Fruit fly (Drosophila melanogaster) whole organism, embryonic: ENCODE data around the gene nmo.

ENCODE experiments used
- Awh ChIP-seq: fragments of 200-800 bp; sonication (Bioruptor generic); IDR thresholded peaks from 2 replicates; pipeline ENCODE4, ENCODE4 v1.3.6; 2022; ENCODE audit warnings: missing biosample characterization, missing genetic modification characterization
- B-H1 ChIP-seq: fragments of 200-800 bp; sonication (Bioruptor generic); IDR thresholded peaks from 3 replicates; pipeline ENCODE4 v1.3.6; 2022; ENCODE audit warnings: missing biosample characterization, missing genetic modification characterization
- Bdp1 ChIP-seq: fragments of 200-800 bp; sonication (Bioruptor generic); optimal IDR thresholded peaks from 3 replicates; lab custom pipeline; 2016; ENCODE audit warnings: missing biosample characterization, missing genetic modification characterization
- Bgb ChIP-seq: fragments of 200-800 bp; sonication (Bioruptor generic); IDR thresholded peaks from 2 replicates; pipeline ENCODE4 v1.3.6; 2022; ENCODE audit warnings: missing biosample characterization, missing genetic modification characterization; ENCODE audit not compliant: partially characterized antibody
- C15 ChIP-seq: fragments of 200-800 bp; sonication (Bioruptor generic); IDR thresholded peaks from 3 replicates; pipeline ENCODE4 v1.3.6; 2022; ENCODE audit warnings: missing biosample characterization, missing genetic modification characterization
- CG10543 ChIP-seq: fragments of 200-800 bp; sonication (Bioruptor generic); optimal IDR thresholded peaks from 3 replicates; lab custom pipeline; 2017; ENCODE audit warnings: missing biosample characterization, mild to moderate bottlenecking, missing genetic modification characterization, moderate library complexity
- CG11085 ChIP-seq: fragments of 200-800 bp; sonication (Bioruptor generic); IDR thresholded peaks from 2 replicates; pipeline ENCODE4 v1.3.6; 2022; ENCODE audit warnings: missing biosample characterization, missing genetic modification characterization
- CG12155 ChIP-seq: fragments of 200-800 bp; sonication (Bioruptor generic); optimal IDR thresholded peaks from 3 replicates; lab custom pipeline; 2016; ENCODE audit warnings: missing biosample characterization, missing genetic modification characterization
- CG13624 ChIP-seq: fragments of 200-800 bp; sonication (Bioruptor generic); optimal IDR thresholded peaks from 2 replicates; lab custom pipeline; 2016; ENCODE audit warnings: missing biosample characterization, missing genetic modification characterization
- CG14014 ChIP-seq: fragments of 200-800 bp; sonication (Bioruptor generic); IDR thresholded peaks from 2 replicates; pipeline ENCODE4 v1.3.6; 2022; ENCODE audit warnings: missing biosample characterization, missing genetic modification characterization
- CG18599 ChIP-seq: fragments of 200-800 bp; sonication (Bioruptor generic); optimal IDR thresholded peaks from 3 replicates; lab custom pipeline; 2017; ENCODE audit warnings: missing biosample characterization, missing genetic modification characterization, mild to moderate bottlenecking, moderate library complexity, missing genetic modification reagents
- CG2120 ChIP-seq: fragments of 200-800 bp; sonication (Bioruptor generic); optimal IDR thresholded peaks from 3 replicates; lab custom pipeline; 2016; ENCODE audit warnings: missing biosample characterization, missing genetic modification characterization
- CG2678 ChIP-seq: fragments of 200-800 bp; sonication (Bioruptor generic); optimal IDR thresholded peaks from 3 replicates; lab custom pipeline; 2019; ENCODE audit warnings: missing biosample characterization, mild to moderate bottlenecking, missing genetic modification characterization, moderate library complexity
- CG2712 ChIP-seq: fragments of 200-800 bp; optimal IDR thresholded peaks from 3 replicates; lab custom pipeline; 2019; ENCODE audit warnings: missing biosample characterization, mild to moderate bottlenecking, missing genetic modification characterization, moderate library complexity
- CG3163 ChIP-seq: fragments of 200-800 bp; sonication (Bioruptor generic); optimal IDR thresholded peaks from 3 replicates; lab custom pipeline; 2016; ENCODE audit warnings: missing biosample characterization, missing genetic modification characterization
- CG43689 ChIP-seq: fragments of 200-800 bp; sonication (Bioruptor generic); IDR thresholded peaks from 2 replicates; pipeline ENCODE4 v1.3.6; 2022; ENCODE audit warnings: missing biosample characterization, missing genetic modification characterization
- CG6791 ChIP-seq: fragments of 200-800 bp; sonication (Bioruptor generic); IDR thresholded peaks from 3 replicates; pipeline ENCODE4 v1.3.6; 2022; ENCODE audit warnings: missing biosample characterization, missing genetic modification characterization; ENCODE audit not compliant: partially characterized antibody
- CG7357 ChIP-seq: fragments of 200-800 bp; sonication (Bioruptor generic); IDR thresholded peaks from 3 replicates; pipeline ENCODE4 v1.3.6; 2022; ENCODE audit warnings: missing biosample characterization, missing genetic modification characterization
- CG7372 ChIP-seq: fragments of 200-800 bp; sonication (Bioruptor generic); IDR thresholded peaks from 2 replicates; pipeline ENCODE4 v1.3.6; 2022; ENCODE audit warnings: missing biosample characterization, missing genetic modification characterization
- CG7745 ChIP-seq: fragments of 200-800 bp; sonication (Bioruptor generic); optimal IDR thresholded peaks from 2 replicates; lab custom pipeline; 2018; ENCODE audit warnings: missing biosample characterization, mild to moderate bottlenecking, missing genetic modification characterization, moderate library complexity
- CrebB ChIP-seq: fragments of 200-800 bp; sonication (Bioruptor generic); optimal IDR thresholded peaks from 3 replicates; lab custom pipeline; 2018; ENCODE audit warnings: missing biosample characterization, mild to moderate bottlenecking, missing genetic modification characterization
- HHEX ChIP-seq: fragments of 200-800 bp; sonication (Bioruptor generic); optimal IDR thresholded peaks from 3 replicates; lab custom pipeline; 2017; ENCODE audit warnings: missing biosample characterization, mild to moderate bottlenecking, missing genetic modification characterization, missing genetic modification reagents
- HmgZ ChIP-seq: fragments of 200-800 bp; sonication (Bioruptor generic); optimal IDR thresholded peaks from 2 replicates; lab custom pipeline; 2018; ENCODE audit warnings: missing biosample characterization, mild to moderate bottlenecking, missing genetic modification characterization
- Med ChIP-seq: fragments of 200-800 bp; sonication (Bioruptor generic); peaks from one replicate; lab custom pipeline; 2016; ENCODE audit warnings: missing biosample characterization, missing genetic modification characterization, mild to moderate bottlenecking, inconsistent platforms, moderate library complexity
- NFAT ChIP-seq: fragments of 200-800 bp; sonication (Bioruptor generic); IDR thresholded peaks from 2 replicates; pipeline ENCODE4 v1.3.6; 2022; ENCODE audit warnings: missing biosample characterization, missing genetic modification characterization
- NK7.1 ChIP-seq: fragments of 200-800 bp; sonication (Bioruptor generic); optimal IDR thresholded peaks from 3 replicates; lab custom pipeline; 2016; ENCODE audit warnings: missing biosample characterization, missing genetic modification characterization
- Nf-YB ChIP-seq: fragments of 200-800 bp; sonication (Bioruptor generic); optimal IDR thresholded peaks from 3 replicates; lab custom pipeline; 2019; ENCODE audit warnings: missing biosample characterization, mild to moderate bottlenecking, missing genetic modification characterization, moderate library complexity
- Opbp ChIP-seq: fragments of 200-800 bp; sonication (Bioruptor generic); IDR thresholded peaks from 3 replicates; pipeline ENCODE4 v1.3.6; 2022; ENCODE audit warnings: missing biosample characterization, missing genetic modification characterization; ENCODE audit not compliant: partially characterized antibody
- Ptx1 ChIP-seq: fragments of 200-800 bp; sonication (Bioruptor generic); IDR thresholded peaks from 2 replicates; pipeline ENCODE4 v1.3.6; 2022; ENCODE audit warnings: missing biosample characterization, missing genetic modification characterization
- Scr ChIP-seq: fragments of 200-800 bp; sonication (Bioruptor generic); IDR thresholded peaks from 2 replicates; pipeline ENCODE4 v1.3.6; 2022; ENCODE audit warnings: missing biosample characterization, missing genetic modification characterization; ENCODE audit not compliant: partially characterized antibody
- Vsx1 ChIP-seq: fragments of 200-800 bp; sonication (Bioruptor generic); optimal IDR thresholded peaks from 2 replicates; lab custom pipeline; 2017; ENCODE audit warnings: missing biosample characterization, mild to moderate bottlenecking, missing genetic modification characterization, missing genetic modification reagents
- YL-1 ChIP-seq: fragments of 200-800 bp; sonication (Bioruptor generic); optimal IDR thresholded peaks from 3 replicates; lab custom pipeline; 2017; ENCODE audit warnings: missing biosample characterization, mild to moderate bottlenecking, missing genetic modification characterization
- ato ChIP-seq: fragments of 200-800 bp; sonication (Bioruptor generic); IDR thresholded peaks from 2 replicates; pipeline ENCODE4 v1.3.6; 2022; ENCODE audit warnings: missing biosample characterization, missing genetic modification characterization; ENCODE audit not compliant: partially characterized antibody
- corto ChIP-seq: fragments of 200-800 bp; sonication (Bioruptor generic); optimal IDR thresholded peaks from 2 replicates; lab custom pipeline; 2016; ENCODE audit warnings: missing biosample characterization, mild to moderate bottlenecking, missing genetic modification characterization, moderate library complexity
- crol ChIP-seq: fragments of 200-800 bp; sonication (Bioruptor generic); IDR thresholded peaks from 2 replicates; pipeline ENCODE4 v1.3.6; 2022; ENCODE audit warnings: missing biosample characterization, missing genetic modification characterization
- dysf ChIP-seq: fragments of 200-800 bp; sonication (Bioruptor generic); IDR thresholded peaks from 3 replicates; pipeline ENCODE4 v1.3.6; 2022; ENCODE audit warnings: missing biosample characterization, missing genetic modification characterization
- exex ChIP-seq: fragments of 200-800 bp; sonication (Bioruptor generic); optimal IDR thresholded peaks from 4 replicates; lab custom pipeline; 2018; ENCODE audit warnings: missing biosample characterization, mild to moderate bottlenecking, missing genetic modification characterization, moderate library complexity
- fu2 ChIP-seq: fragments of 200-800 bp; sonication (Bioruptor generic); optimal IDR thresholded peaks from 2 replicates; lab custom pipeline; 2016; ENCODE audit warnings: missing biosample characterization, missing genetic modification characterization
- gem ChIP-seq: fragments of 200-800 bp; sonication (Bioruptor generic); optimal IDR thresholded peaks from 2 replicates; lab custom pipeline; 2019; ENCODE audit warnings: missing biosample characterization, mild to moderate bottlenecking, missing genetic modification characterization, moderate library complexity
- gro ChIP-seq: fragments of 200-800 bp; sonication (Bioruptor generic); optimal IDR thresholded peaks from 2 replicates; lab custom pipeline; 2016; ENCODE audit warnings: missing biosample characterization, missing genetic modification characterization
- knrl ChIP-seq: fragments of 200-800 bp; sonication (Bioruptor generic); IDR thresholded peaks from 3 replicates; pipeline ENCODE4 v1.3.6; 2022; ENCODE audit warnings: missing biosample characterization, missing genetic modification characterization; ENCODE audit not compliant: partially characterized antibody
- nerfin-1 ChIP-seq: fragments of 200-800 bp; sonication (Bioruptor generic); optimal IDR thresholded peaks from 3 replicates; lab custom pipeline; 2019; ENCODE audit warnings: missing biosample characterization, mild to moderate bottlenecking, missing genetic modification characterization, moderate library complexity
- nom ChIP-seq: fragments of 200-800 bp; sonication (Bioruptor generic); optimal IDR thresholded peaks from 2 replicates; lab custom pipeline; 2017; ENCODE audit warnings: missing biosample characterization, missing genetic modification characterization, mild to moderate bottlenecking, moderate library complexity, missing genetic modification reagents
- rib ChIP-seq: fragments of 200-800 bp; sonication (Bioruptor generic); IDR thresholded peaks from 2 replicates; pipeline ENCODE4 v1.3.6; 2022; ENCODE audit warnings: missing biosample characterization, missing genetic modification characterization
- sd ChIP-seq: fragments of 200-800 bp; sonication (Bioruptor generic); optimal IDR thresholded peaks from 3 replicates; lab custom pipeline; 2018; ENCODE audit warnings: missing biosample characterization, mild to moderate bottlenecking, missing genetic modification characterization, moderate library complexity
- slou ChIP-seq: fragments of 200-800 bp; sonication (Bioruptor generic); optimal IDR thresholded peaks from 3 replicates; lab custom pipeline; 2016; ENCODE audit warnings: missing biosample characterization, missing genetic modification characterization
- sug ChIP-seq: fragments of 200-800 bp; optimal IDR thresholded peaks from 2 replicates; lab custom pipeline; 2019; ENCODE audit warnings: missing biosample characterization, mild to moderate bottlenecking, missing genetic modification characterization, moderate library complexity
- yki ChIP-seq: fragments of >200 bp; optimal IDR thresholded peaks from 3 replicates; lab custom pipeline; 2018
- zen2 ChIP-seq: fragments of 200-800 bp; sonication (Bioruptor generic); IDR thresholded peaks from 3 replicates; pipeline ENCODE4 v1.3.6; 2022; ENCODE audit warnings: missing biosample characterization, missing genetic modification characterization; ENCODE audit not compliant: partially characterized antibody

The nmo gene

DNA sequence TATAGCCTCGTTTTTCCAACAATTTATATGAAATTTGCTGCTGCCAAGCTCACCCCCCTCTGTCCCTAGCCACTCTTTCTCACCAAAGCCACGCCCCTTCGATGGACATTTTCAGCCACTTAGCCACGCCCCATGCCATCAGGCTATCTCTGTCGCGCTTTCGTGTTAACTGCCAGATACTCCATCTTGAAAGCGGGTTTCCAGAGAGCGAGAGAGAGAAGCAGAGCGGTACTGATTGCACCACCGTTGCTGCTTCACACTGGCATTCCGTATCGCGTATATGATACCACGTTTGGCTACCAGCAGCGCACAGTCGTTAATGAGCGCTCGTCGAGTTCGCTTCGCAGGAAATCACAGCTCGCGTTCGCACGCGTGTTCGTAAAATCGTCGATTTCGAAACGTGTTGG is 31.0 kb upstream of the nmo start, which contains the start of gene exex (continued):
- TF ChIP-seq Nf-YB (GFP tag; lab: Kevin White, UChicago) (peak; percentile 94), Awh (GFP tag; lab: Robert Waterston, UW) (0 out of 2 replicates have a peak, but pooled peaks have one; percentile 26), yki (lab: Kevin White, UChicago) (peak; percentile 48), CrebB (tag; lab: Kevin White, UChicago) (no peak), knrl (GFP tag; lab: Robert Waterston, UW) (no peak), nerfin-1 (tag; lab: Kevin White, UChicago) (peak; percentile 41), CG3163 (GFP tag; lab: Kevin White, UChicago) (no peak), dysf (no peak), Opbp (GFP tag; lab: Robert Waterston, UW) (0 out of 3 replicates have a peak, but pooled peaks have one; percentile 13), zen2 (GFP tag; lab: Robert Waterston, UW) (no peak), CG6791 (GFP tag; lab: Robert Waterston, UW) (0 out of 3 replicates have a peak, but pooled peaks have one; percentile 17), Bgb (peak; percentile 48; the same call in 1 of the 2 replicates), NK7.1 (GFP tag; lab: Kevin White, UChicago) (no peak), Bdp1 (GFP tag; lab: Kevin White, UChicago) (no peak), crol (GFP tag; lab: Robert Waterston, UW) (peak; percentile 89), CG13624 (GFP tag; lab: Kevin White, UChicago) (no peak), rib (GFP tag; lab: Robert Waterston, UW) (peak; percentile 37; the same call in 1 of the 2 replicates)

- no peak for TF ChIP-seq CG2712
- TF ChIP-seq Med (GFP tag; lab: Kevin White, UChicago) = peak; percentile 17
- no peak for TF ChIP-seq NFAT
- no peak for TF ChIP-seq B-H1 (GFP tag; lab: Robert Waterston, UW)
- no peak for TF ChIP-seq CG2120 (GFP tag; lab: Kevin White, UChicago)
- TF ChIP-seq CG12155 = no peak
- TF ChIP-seq ato = no peak
- peak; percentile 85 for TF ChIP-seq exex
- peak; percentile 51; the same call in 1 of the 2 replicates for TF ChIP-seq CG7372 (GFP tag; lab: Robert Waterston, UW)
- TF ChIP-seq Scr = no peak
Measured at dm6 chr3L:7949778-7950177, 29.1 kb upstream of the nmo start.

- peak; percentile 10 for TF ChIP-seq CG10543
- TF ChIP-seq CG7745 (tag; lab: Kevin White, UChicago) = no peak
- TF ChIP-seq fu2 (GFP tag; lab: Kevin White, UChicago) = no peak
- peak; percentile 10 for TF ChIP-seq CG2678
- no peak for TF ChIP-seq nom (GFP tag; lab: Kevin White, UChicago)
- no peak for TF ChIP-seq HHEX (GFP tag; lab: Kevin White, UChicago)
- peak; percentile 79 for TF ChIP-seq gro (GFP tag; lab: Kevin White, UChicago)
- TF ChIP-seq sug (tag; lab: Kevin White, UChicago) = peak; percentile 56
- no peak for TF ChIP-seq HmgZ
- no peak for TF ChIP-seq gem (tag; lab: Kevin White, UChicago)
- TF ChIP-seq CG11085 (GFP tag; lab: Robert Waterston, UW) = no peak
- peak; percentile 23 for TF ChIP-seq corto
- no peak for TF ChIP-seq Ptx1 (GFP tag; lab: Robert Waterston, UW)
- no peak for TF ChIP-seq CG14014 (GFP tag; lab: Robert Waterston, UW)
- TF ChIP-seq CG43689 (GFP tag; lab: Robert Waterston, UW) = no peak
- TF ChIP-seq YL-1 (GFP tag; lab: Kevin White, UChicago) = no peak
- TF ChIP-seq CG7357 (GFP tag; lab: Robert Waterston, UW) = no peak
- TF ChIP-seq slou (GFP tag; lab: Kevin White, UChicago) = no peak
- TF ChIP-seq sd = peak; percentile 65
- TF ChIP-seq exex = peak; percentile 100
- peak; percentile 66 for TF ChIP-seq Vsx1 (GFP tag; lab: Kevin White, UChicago)
- no peak for TF ChIP-seq C15 (GFP tag; lab: Robert Waterston, UW)
- TF ChIP-seq CG18599 (GFP tag; lab: Kevin White, UChicago) = peak; percentile 65
- no peak for TF ChIP-seq ato
Measured at dm6 chr3L:7951841-7952240, 27.0 kb upstream of the nmo start.
